Fruit fly (Drosophila melanogaster) whole organism, embryonic: ENCODE results near the gene APP-BP1.
A peak's percentile ranks its signal among the peaks of the same experiment; 100 is the strongest.

Experiments used
- Asciz ChIP-seq: fragments of 200-800 bp; sonication (Bioruptor generic); optimal IDR thresholded peaks from 2 replicates; lab custom pipeline; 2017; ENCODE audit warnings: missing biosample characterization, mild to moderate bottlenecking, missing genetic modification characterization, missing genetic modification reagents
- Atf3 ChIP-seq: fragments of 200-800 bp; sonication (Bioruptor generic); optimal IDR thresholded peaks from 3 replicates; lab custom pipeline; 2016; ENCODE audit warnings: missing biosample characterization, missing genetic modification characterization
- Bgb ChIP-seq: fragments of 200-800 bp; sonication (Bioruptor generic); IDR thresholded peaks from 2 replicates; pipeline ENCODE4 v1.3.6; 2022; ENCODE audit warnings: missing biosample characterization, missing genetic modification characterization; ENCODE audit not compliant: partially characterized antibody
- CG1024 ChIP-seq: fragments of 200-800 bp; sonication (Bioruptor generic); IDR thresholded peaks from 2 replicates; pipeline ENCODE4 v1.3.6; 2022; ENCODE audit warnings: missing biosample characterization, missing genetic modification characterization
- CG11093 ChIP-seq: fragments of 200-800 bp; sonication (Bioruptor generic); IDR thresholded peaks from 3 replicates; pipeline ENCODE4 v1.3.6; 2022; ENCODE audit warnings: missing biosample characterization, missing genetic modification characterization
- CG11398 ChIP-seq: fragments of 200-800 bp; sonication (Bioruptor generic); optimal IDR thresholded peaks from 2 replicates; lab custom pipeline; 2016; ENCODE audit warnings: missing biosample characterization, missing genetic modification characterization
- CG11504 ChIP-seq: fragments of 200-800 bp; sonication (Bioruptor generic); optimal IDR thresholded peaks from 3 replicates; lab custom pipeline; 2019; ENCODE audit warnings: missing biosample characterization, mild to moderate bottlenecking, missing genetic modification characterization, moderate library complexity
- CG12299 ChIP-seq: fragments of 200-800 bp; sonication (Bioruptor generic); optimal IDR thresholded peaks from 2 replicates; lab custom pipeline; 2018; ENCODE audit warnings: missing biosample characterization, mild to moderate bottlenecking, missing genetic modification characterization
- CG13894 ChIP-seq: fragments of 200-800 bp; sonication (Bioruptor generic); optimal IDR thresholded peaks from 3 replicates; lab custom pipeline; 2018; ENCODE audit warnings: missing biosample characterization, mild to moderate bottlenecking, missing genetic modification characterization, moderate library complexity
- CG15479 ChIP-seq: fragments of 200-800 bp; sonication (Bioruptor generic); optimal IDR thresholded peaks from 3 replicates; lab custom pipeline; 2019; ENCODE audit warnings: missing biosample characterization, mild to moderate bottlenecking, missing genetic modification characterization, moderate library complexity
- CG16815 ChIP-seq: fragments of 200-800 bp; sonication (Bioruptor generic); optimal IDR thresholded peaks from 3 replicates; lab custom pipeline; 2017; ENCODE audit warnings: missing biosample characterization, mild to moderate bottlenecking, missing genetic modification characterization
- CG18619 ChIP-seq: fragments of 200-800 bp; sonication (Bioruptor generic); optimal IDR thresholded peaks from 3 replicates; lab custom pipeline; 2017; ENCODE audit warnings: missing biosample characterization, mild to moderate bottlenecking, missing genetic modification characterization
- CG2129 ChIP-seq: fragments of 200-800 bp; sonication (Bioruptor generic); IDR thresholded peaks from 2 replicates; pipeline ENCODE4 v1.3.6; 2022; ENCODE audit warnings: missing biosample characterization, missing genetic modification characterization; ENCODE audit not compliant: partially characterized antibody
- CG31365 ChIP-seq: fragments of 200-800 bp; sonication (Bioruptor generic); optimal IDR thresholded peaks from 2 replicates; lab custom pipeline; 2018; ENCODE audit warnings: missing biosample characterization, mild to moderate bottlenecking, missing genetic modification characterization
- CG4328 ChIP-seq: fragments of 200-800 bp; sonication (Bioruptor generic); optimal IDR thresholded peaks from 3 replicates; lab custom pipeline; 2017; ENCODE audit warnings: missing biosample characterization, missing genetic modification reagents, missing genetic modification characterization
- CG43689 ChIP-seq: fragments of 200-800 bp; sonication (Bioruptor generic); IDR thresholded peaks from 2 replicates; pipeline ENCODE4 v1.3.6; 2022; ENCODE audit warnings: missing biosample characterization, missing genetic modification characterization
- CG4424 ChIP-seq: fragments of 200-800 bp; sonication (Bioruptor generic); optimal IDR thresholded peaks from 3 replicates; lab custom pipeline; 2016; ENCODE audit warnings: missing biosample characterization, missing genetic modification characterization
- CG6791 ChIP-seq: fragments of 200-800 bp; sonication (Bioruptor generic); IDR thresholded peaks from 3 replicates; pipeline ENCODE4 v1.3.6; 2022; ENCODE audit warnings: missing biosample characterization, missing genetic modification characterization; ENCODE audit not compliant: partially characterized antibody
- CG7271 ChIP-seq: fragments of 200-800 bp; sonication (Bioruptor generic); optimal IDR thresholded peaks from 2 replicates; lab custom pipeline; 2018; ENCODE audit warnings: missing biosample characterization, mild to moderate bottlenecking, missing genetic modification characterization, moderate library complexity
- CG7839 ChIP-seq: fragments of 200-800 bp; sonication (Bioruptor generic); optimal IDR thresholded peaks from 3 replicates; lab custom pipeline; 2018; ENCODE audit warnings: missing biosample characterization, mild to moderate bottlenecking, missing genetic modification characterization, moderate library complexity
- CG7928 ChIP-seq: fragments of 200-800 bp; sonication (Bioruptor generic); optimal IDR thresholded peaks from 2 replicates; lab custom pipeline; 2017; ENCODE audit warnings: missing biosample characterization, mild to moderate bottlenecking, missing genetic modification characterization
- D ChIP-seq, 2 experiments: fragments of 200-800 bp in 1 of 2; fragments of >200 bp in 1 of 2; sonication (Bioruptor generic) in 1 of 2; optimal IDR thresholded peaks; 2 replicates in 1 of 2; 3 replicates in 1 of 2; lab custom pipeline; 2017; ENCODE audit warnings: mild to moderate bottlenecking in 1 of 2, missing biosample characterization in 1 of 2, missing genetic modification characterization in 1 of 2, missing genetic modification reagents in 1 of 2
- Deaf1 ChIP-seq: fragments of 200-800 bp; optimal IDR thresholded peaks from 3 replicates; lab custom pipeline; 2019; ENCODE audit warnings: missing biosample characterization, mild to moderate bottlenecking, missing genetic modification characterization, moderate library complexity
- Doc2 ChIP-seq: fragments of 200-800 bp; sonication (Bioruptor generic); IDR thresholded peaks from 2 replicates; pipeline ENCODE4 v1.3.6; 2022; ENCODE audit warnings: missing biosample characterization, missing genetic modification characterization
- Hand ChIP-seq: fragments of 200-800 bp; sonication (Bioruptor generic); optimal IDR thresholded peaks from 2 replicates; lab custom pipeline; 2017; ENCODE audit warnings: mild to moderate bottlenecking, missing biosample characterization, missing genetic modification reagents, missing genetic modification characterization
- Hmr ChIP-seq: fragments of 200-800 bp; sonication (Bioruptor generic); optimal IDR thresholded peaks from 3 replicates; lab custom pipeline; 2017; ENCODE audit warnings: mild to moderate bottlenecking, missing biosample characterization, missing genetic modification reagents, missing genetic modification characterization
- Kr ChIP-seq: fragments of 200-800 bp; sonication (Bioruptor generic); optimal IDR thresholded peaks from 2 replicates; lab custom pipeline; 2017; ENCODE audit warnings: missing biosample characterization, mild to moderate bottlenecking, missing genetic modification characterization
- Med ChIP-seq: fragments of 200-800 bp; sonication (Bioruptor generic); peaks from one replicate; lab custom pipeline; 2016; ENCODE audit warnings: missing biosample characterization, missing genetic modification characterization, mild to moderate bottlenecking, inconsistent platforms, moderate library complexity
- Myb ChIP-seq: fragments of 200-800 bp; sonication (Bioruptor generic); optimal IDR thresholded peaks from 2 replicates; lab custom pipeline; 2016; ENCODE audit warnings: missing biosample characterization, missing genetic modification characterization
- Oaz ChIP-seq: fragments of 200-800 bp; sonication (Bioruptor generic); IDR thresholded peaks from 2 replicates; pipeline ENCODE4 v1.3.6; 2022; ENCODE audit warnings: missing biosample characterization, missing genetic modification characterization
- Sox100B ChIP-seq: fragments of 200-800 bp; sonication (Bioruptor generic); optimal IDR thresholded peaks from 3 replicates; lab custom pipeline; 2018; ENCODE audit warnings: missing biosample characterization, mild to moderate bottlenecking, missing genetic modification characterization
- ab ChIP-seq: fragments of 200-800 bp; sonication (Bioruptor generic); optimal IDR thresholded peaks from 2 replicates; lab custom pipeline; 2016; ENCODE audit warnings: missing biosample characterization, missing genetic modification characterization
- az2 ChIP-seq: fragments of 200-800 bp; sonication (Bioruptor generic); optimal IDR thresholded peaks from 3 replicates; lab custom pipeline; 2016; ENCODE audit warnings: missing biosample characterization, missing genetic modification characterization
- chif ChIP-seq, 2 experiments: fragments of 200-800 bp; sonication (Bioruptor generic); optimal IDR thresholded peaks; 3 replicates each; lab custom pipeline; 2016; ENCODE audit warnings: missing biosample characterization in 2 of 2, missing genetic modification characterization in 2 of 2
- ci ChIP-seq: fragments of 200-800 bp; sonication (Bioruptor generic); IDR thresholded peaks from 3 replicates; pipeline ENCODE4 v1.3.6; 2022; ENCODE audit warnings: missing biosample characterization, missing genetic modification characterization
- crc ChIP-seq: fragments of 200-800 bp; sonication (Bioruptor generic); optimal IDR thresholded peaks from 2 replicates; lab custom pipeline; 2016; ENCODE audit warnings: missing biosample characterization, missing genetic modification characterization
- danr ChIP-seq: fragments of 200-800 bp; sonication (Bioruptor generic); IDR thresholded peaks from 2 replicates; pipeline ENCODE4 v1.3.6; 2022; ENCODE audit warnings: missing biosample characterization, missing genetic modification characterization
- disco-r ChIP-seq: fragments of 200-800 bp; sonication (Bioruptor generic); optimal IDR thresholded peaks from 2 replicates; lab custom pipeline; 2016; ENCODE audit warnings: missing biosample characterization, missing genetic modification characterization
- en ChIP-seq: fragments of 200-800 bp; sonication (Bioruptor generic); optimal IDR thresholded peaks from 2 replicates; lab custom pipeline; 2016; ENCODE audit warnings: missing biosample characterization, missing genetic modification characterization
- gcm ChIP-seq: fragments of 200-800 bp; sonication (Bioruptor generic); optimal IDR thresholded peaks from 2 replicates; lab custom pipeline; 2019; ENCODE audit warnings: missing biosample characterization, mild to moderate bottlenecking, missing genetic modification characterization, moderate library complexity
- her ChIP-seq: fragments of 200-800 bp; sonication (Bioruptor generic); optimal IDR thresholded peaks from 2 replicates; lab custom pipeline; 2016; ENCODE audit warnings: missing biosample characterization, missing genetic modification characterization
- luna ChIP-seq: fragments of 200-800 bp; sonication (Bioruptor generic); optimal IDR thresholded peaks from 2 replicates; lab custom pipeline; 2016; ENCODE audit warnings: missing biosample characterization, missing genetic modification characterization
- pho ChIP-seq: fragments of 200-800 bp; sonication (Bioruptor generic); optimal IDR thresholded peaks from 2 replicates; lab custom pipeline; 2016; ENCODE audit warnings: missing biosample characterization, missing genetic modification characterization
- pros ChIP-seq: fragments of 200-800 bp; sonication (Bioruptor generic); optimal IDR thresholded peaks from 3 replicates; lab custom pipeline; 2019; ENCODE audit warnings: missing biosample characterization, mild to moderate bottlenecking, missing genetic modification characterization, moderate library complexity
- shn ChIP-seq: fragments of 200-800 bp; sonication (Bioruptor generic); optimal IDR thresholded peaks from 3 replicates; lab custom pipeline; 2016; ENCODE audit warnings: missing biosample characterization, missing genetic modification characterization
- tna ChIP-seq: fragments of 200-800 bp; sonication (Bioruptor generic); IDR thresholded peaks from 2 replicates; pipeline ENCODE4 v1.3.6; 2022; ENCODE audit warnings: missing biosample characterization, missing genetic modification characterization; ENCODE audit not compliant: partially characterized antibody
- twi ChIP-seq: fragments of 200-800 bp; optimal IDR thresholded peaks from 2 replicates; lab custom pipeline; 2019; ENCODE audit warnings: missing biosample characterization, mild to moderate bottlenecking, missing genetic modification characterization, moderate library complexity
- tx ChIP-seq: fragments of 200-800 bp; sonication (Bioruptor generic); optimal IDR thresholded peaks from 2 replicates; lab custom pipeline; 2016; ENCODE audit warnings: missing biosample characterization, missing genetic modification characterization
- wor ChIP-seq: fragments of 200-800 bp; sonication (Bioruptor generic); IDR thresholded peaks from 2 replicates; pipeline ENCODE4 v1.3.6; 2022; ENCODE audit warnings: missing biosample characterization, missing genetic modification characterization

The APP-BP1 gene

DNA sequence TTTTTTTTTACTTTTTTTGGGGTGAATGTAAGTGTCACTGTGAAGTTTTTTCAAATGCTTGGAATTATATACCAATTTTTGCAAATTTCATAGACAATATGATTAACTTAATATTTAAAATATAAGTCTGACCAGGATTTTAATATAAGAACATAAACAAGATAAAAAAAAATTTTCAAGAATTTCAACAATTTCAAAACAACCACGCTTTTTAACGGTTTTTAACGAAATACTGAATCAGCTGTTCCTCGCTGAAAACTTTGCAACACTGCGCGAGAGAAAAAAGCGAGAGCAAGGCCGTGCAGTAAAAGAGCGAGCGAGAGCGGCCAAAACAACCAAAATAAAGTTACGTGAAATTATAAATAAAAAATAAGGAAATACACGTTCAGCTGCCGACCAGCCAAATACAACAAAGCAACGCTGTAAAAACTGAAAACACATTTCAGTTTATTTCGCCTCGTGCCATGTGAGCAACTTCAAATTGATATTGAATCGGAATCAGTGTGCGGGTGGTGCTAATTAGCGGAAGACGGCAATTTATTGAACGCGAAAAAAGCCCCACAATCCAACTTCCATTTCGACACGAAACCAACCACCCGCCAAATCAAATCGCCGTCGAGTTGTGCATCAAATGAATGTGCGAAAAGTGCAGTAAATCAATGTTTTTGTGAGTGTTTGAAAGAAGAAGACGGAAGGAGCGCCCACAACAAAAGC is 1.9 kb upstream of the APP-BP1 start, which contains the start of the genes CG46439, Iyd and CG33947 (continued):
- no peak for TF ChIP-seq Oaz (GFP tag; lab: Robert Waterston, UW)
- no peak for TF ChIP-seq D (optimal IDR thresholded peaks at IDR 0.05; lab: Kevin White, UChicago)
- no peak for TF ChIP-seq D (GFP tag; optimal IDR thresholded peaks at IDR 0.05; lab: Kevin White, UChicago)
- peak; percentile 37 for TF ChIP-seq pros (GFP tag; lab: Kevin White, UChicago)
- no peak for TF ChIP-seq CG11093 (GFP tag; lab: Robert Waterston, UW)
- TF ChIP-seq Hand (GFP tag; lab: Kevin White, UChicago): peak; percentile 58
- no peak for TF ChIP-seq pho (GFP tag; lab: Kevin White, UChicago)
- peak; percentile 46 for TF ChIP-seq Deaf1
- no peak for TF ChIP-seq CG13894
- TF ChIP-seq shn (GFP tag; lab: Kevin White, UChicago): no peak
- no peak for TF ChIP-seq CG4328 (GFP tag; lab: Kevin White, UChicago)
- TF ChIP-seq CG4424 (GFP tag; lab: Kevin White, UChicago): no peak
- no peak for TF ChIP-seq CG31365 (tag; lab: Kevin White, UChicago)
- no peak for TF ChIP-seq CG6791
- no peak for TF ChIP-seq Kr (GFP tag; lab: Kevin White, UChicago)
- TF ChIP-seq CG16815: no peak
- no peak for TF ChIP-seq CG1024 (GFP tag; lab: Robert Waterston, UW)
- TF ChIP-seq danr (GFP tag; lab: Robert Waterston, UW): no peak
- no peak for TF ChIP-seq tna (GFP tag; lab: Robert Waterston, UW)
- no peak for TF ChIP-seq tx
- TF ChIP-seq Asciz (GFP tag; lab: Kevin White, UChicago): peak; percentile 9
- no peak for TF ChIP-seq CG12299 (tag; lab: Kevin White, UChicago)
- TF ChIP-seq Myb (GFP tag; lab: Kevin White, UChicago): peak; percentile 93
- no peak for TF ChIP-seq CG7271 (tag; lab: Kevin White, UChicago)
- no peak for TF ChIP-seq disco-r (GFP tag; lab: Kevin White, UChicago)
- TF ChIP-seq CG2129 (GFP tag; lab: Robert Waterston, UW): no peak
- TF ChIP-seq en (GFP tag; lab: Kevin White, UChicago): no peak
- TF ChIP-seq chif (GFP tag; optimal IDR thresholded peaks at IDR 0.05; lab: Kevin White, UChicago): no peak
- TF ChIP-seq Bgb (GFP tag; lab: Robert Waterston, UW): peak; percentile 37; the same call in 1 of the 2 replicates
- TF ChIP-seq CG18619: no peak
- no peak for TF ChIP-seq CG11398
- no peak for TF ChIP-seq az2 (GFP tag; lab: Kevin White, UChicago)
- TF ChIP-seq Doc2 (GFP tag; lab: Robert Waterston, UW): no peak
- TF ChIP-seq Atf3 (GFP tag; lab: Kevin White, UChicago): no peak
- TF ChIP-seq luna (GFP tag; lab: Kevin White, UChicago): no peak
- peak; percentile 18 for TF ChIP-seq CG11504
- peak; percentile 54 for TF ChIP-seq gcm (GFP tag; lab: Kevin White, UChicago)
- TF ChIP-seq CG7839 (tag; lab: Kevin White, UChicago): no peak
- TF ChIP-seq CG43689: no peak
- no peak for TF ChIP-seq her (GFP tag; lab: Kevin White, UChicago)
- no peak for TF ChIP-seq ab (GFP tag; lab: Kevin White, UChicago)
- TF ChIP-seq twi: no peak
- no peak for TF ChIP-seq Sox100B (GFP tag; lab: Kevin White, UChicago)
- TF ChIP-seq ci (GFP tag; lab: Robert Waterston, UW): peak; percentile 4; the same call in 1 of the 3 replicates
- TF ChIP-seq CG15479 (GFP tag; lab: Kevin White, UChicago): no peak
- TF ChIP-seq Hmr (GFP tag; lab: Kevin White, UChicago): no peak
- no peak for TF ChIP-seq CG7928 (GFP tag; lab: Kevin White, UChicago)
- TF ChIP-seq crc (GFP tag; lab: Kevin White, UChicago): no peak
- peak; percentile 89 for TF ChIP-seq Med (GFP tag; lab: Kevin White, UChicago)
- no peak for TF ChIP-seq wor (GFP tag; lab: Robert Waterston, UW)
